Worm (Caenorhabditis elegans) whole organism, midembryonic: ENCODE results near the gene ZK1307.7.

Source experiments
- T22C8.4 ChIP-seq: fragments of 200-800 bp; sonication (Bioruptor generic); IDR thresholded peaks from 2 replicates; pipeline ENCODE4 v1.3.6; 2022; ENCODE audit warnings: missing genetic modification characterization, missing compliant biosample characterization
- flt-1 ChIP-seq: fragments of 200-800 bp; sonication (Bioruptor generic); IDR thresholded peaks from 2 replicates; pipeline ENCODE4 v1.3.6; 2022; ENCODE audit warnings: missing genetic modification characterization, missing compliant biosample characterization
- klf-2 ChIP-seq: fragments of 200-800 bp; sonication (Bioruptor generic); conservative IDR thresholded peaks from 2 replicates; pipeline ENCODE4 v1.3.6; 2022; ENCODE audit warnings: missing genetic modification reagents, missing genetic modification characterization, missing compliant biosample characterization
- ztf-23 ChIP-seq: fragments of 200-800 bp; sonication (Bioruptor generic); IDR thresholded peaks from 2 replicates; pipeline ENCODE4 v1.3.6; 2022; ENCODE audit warnings: missing genetic modification reagents, missing genetic modification characterization, missing compliant biosample characterization

DNA sequence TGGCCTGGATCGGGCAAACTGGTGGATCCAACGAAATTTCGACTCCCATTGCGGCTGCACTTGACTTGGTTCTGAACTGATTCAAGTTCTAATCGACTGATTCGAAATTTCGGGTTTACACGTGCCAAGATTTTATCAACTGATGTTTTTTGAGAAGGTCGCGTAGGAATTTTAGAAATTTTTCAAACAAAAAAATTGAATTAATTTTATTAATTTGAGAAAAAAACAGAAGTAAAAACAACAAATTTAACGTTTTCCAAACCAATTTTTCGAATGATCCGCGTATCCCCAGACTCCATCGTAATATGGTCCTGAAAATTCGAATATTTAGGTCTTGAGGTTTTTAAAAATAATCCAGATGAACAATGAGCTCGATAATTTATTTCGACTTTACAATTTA lies 16.5 kb downstream of the ZK1307.7 start, which contains the start of gene ZK1307.3:
- no peak for TF ChIP-seq klf-2
- no peak for TF ChIP-seq ztf-23 (GFP tag; lab: Robert Waterston, UW)
- no peak for TF ChIP-seq T22C8.4
- TF ChIP-seq flt-1 = no peak
